Worm (Caenorhabditis elegans) whole organism, L3 larva: ENCODE results near the gene srh-275.

Experiments
- R02D3.7 ChIP-seq: fragments of 150-350 bp; optimal IDR thresholded peaks from 2 replicates; lab custom pipeline; 2014; ENCODE audit warnings: missing biosample characterization, missing genetic modification characterization
- ama-1 ChIP-seq: fragments of 150-350 bp; optimal IDR thresholded peaks from 2 replicates; lab custom pipeline; 2018
- ceh-28 ChIP-seq: fragments of 150-350 bp; optimal IDR thresholded peaks from 2 replicates; lab custom pipeline; 2014; ENCODE audit warnings: missing biosample characterization, missing genetic modification reagents, missing genetic modification characterization
- ceh-82 ChIP-seq: fragments of 150-350 bp; optimal IDR thresholded peaks from 2 replicates; lab custom pipeline; 2014; ENCODE audit warnings: missing biosample characterization, missing genetic modification characterization
- ceh-9 ChIP-seq: sonication (generic microtip); optimal IDR thresholded peaks from 2 replicates; lab custom pipeline; 2018; ENCODE audit warnings: missing biosample characterization, missing genetic modification characterization
- daf-12 ChIP-seq: fragments of 150-350 bp; optimal IDR thresholded peaks from 2 replicates; lab custom pipeline; 2014; ENCODE audit warnings: missing biosample characterization, missing genetic modification reagents, missing genetic modification characterization
- elt-1 ChIP-seq: fragments of 150-350 bp; optimal IDR thresholded peaks from 2 replicates; lab custom pipeline; 2014; ENCODE audit warnings: missing biosample characterization, missing genetic modification characterization
- elt-2 ChIP-seq: sonication (generic microtip); optimal IDR thresholded peaks from 2 replicates; lab custom pipeline; 2016; ENCODE audit warnings: missing genetic modification reagents, mild to moderate bottlenecking, missing genetic modification characterization, missing compliant biosample characterization
- eor-1 ChIP-seq, 2 experiments: fragments of 150-350 bp; optimal IDR thresholded peaks; 2 replicates each; lab custom pipeline; 2014 to 2018; ENCODE audit warnings: missing biosample characterization in 2 of 2, missing genetic modification characterization in 2 of 2
- fkh-10 ChIP-seq: sonication (generic microtip); optimal IDR thresholded peaks from 2 replicates; lab custom pipeline; 2017; ENCODE audit warnings: missing biosample characterization, missing genetic modification reagents, missing genetic modification characterization
- fkh-2 ChIP-seq: fragments of 150-350 bp; optimal IDR thresholded peaks from 2 replicates; lab custom pipeline; 2014; ENCODE audit warnings: missing biosample characterization, missing genetic modification reagents, missing genetic modification characterization
- hmg-11 ChIP-seq: sonication (generic microtip); optimal IDR thresholded peaks from 2 replicates; lab custom pipeline; 2016; ENCODE audit warnings: missing genetic modification characterization, missing compliant biosample characterization
- jun-1 ChIP-seq: fragments of 150-350 bp; optimal IDR thresholded peaks from 2 replicates; lab custom pipeline; 2014; ENCODE audit warnings: missing biosample characterization, missing genetic modification reagents, missing genetic modification characterization
- lsy-12 ChIP-seq: sonication (generic microtip); optimal IDR thresholded peaks from 2 replicates; lab custom pipeline; 2016; ENCODE audit warnings: mild to moderate bottlenecking, missing genetic modification characterization, missing compliant biosample characterization
- mdl-1 ChIP-seq: fragments of 150-350 bp; optimal IDR thresholded peaks from 2 replicates; lab custom pipeline; 2014; ENCODE audit warnings: missing biosample characterization, missing genetic modification characterization
- nfya-1 ChIP-seq: sonication (generic microtip); optimal IDR thresholded peaks from 2 replicates; lab custom pipeline; 2017; ENCODE audit warnings: missing genetic modification characterization, mild to moderate bottlenecking, missing compliant biosample characterization, antibody characterized with exemption, moderate library complexity; ENCODE audit not compliant: insufficient read depth
- nhr-11 ChIP-seq: fragments of 150-350 bp; optimal IDR thresholded peaks from 2 replicates; lab custom pipeline; 2014; ENCODE audit warnings: missing biosample characterization, missing genetic modification characterization
- nhr-12 ChIP-seq: fragments of 150-350 bp; optimal IDR thresholded peaks from 2 replicates; lab custom pipeline; 2014; ENCODE audit warnings: missing biosample characterization, missing genetic modification characterization
- nhr-23 ChIP-seq: fragments of 150-350 bp; optimal IDR thresholded peaks from 2 replicates; lab custom pipeline; 2014; ENCODE audit warnings: missing biosample characterization, missing genetic modification reagents, missing genetic modification characterization
- nhr-237 ChIP-seq: fragments of 150-350 bp; optimal IDR thresholded peaks from 2 replicates; lab custom pipeline; 2014; ENCODE audit warnings: missing biosample characterization, missing genetic modification characterization
- nhr-28 ChIP-seq: fragments of 150-350 bp; optimal IDR thresholded peaks from 2 replicates; lab custom pipeline; 2014; ENCODE audit warnings: missing biosample characterization, missing genetic modification characterization
- nhr-43 ChIP-seq: sonication (generic microtip); optimal IDR thresholded peaks from 2 replicates; lab custom pipeline; 2016; ENCODE audit warnings: mild to moderate bottlenecking, missing genetic modification characterization, missing compliant biosample characterization; ENCODE audit not compliant: poor library complexity, severe bottlenecking
- nhr-76 ChIP-seq: fragments of 150-350 bp; sonication (generic microtip); optimal IDR thresholded peaks from 5 replicates; lab custom pipeline; 2014; ENCODE audit warnings: missing biosample characterization, missing genetic modification characterization
- nhr-77 ChIP-seq: fragments of 150-350 bp; optimal IDR thresholded peaks from 2 replicates; lab custom pipeline; 2014; ENCODE audit warnings: missing biosample characterization, missing genetic modification characterization
- pha-4 ChIP-seq: fragments of 150-350 bp; optimal IDR thresholded peaks from 2 replicates; lab custom pipeline; 2014; ENCODE audit warnings: missing biosample characterization, missing genetic modification reagents, missing genetic modification characterization
- pqm-1 ChIP-seq: fragments of 150-350 bp; optimal IDR thresholded peaks from 2 replicates; lab custom pipeline; 2017; ENCODE audit warnings: missing biosample characterization, missing genetic modification characterization, inconsistent platforms
- sea-2 ChIP-seq: fragments of 150-350 bp; sonication (generic microtip); optimal IDR thresholded peaks from 4 replicates; lab custom pipeline; 2014; ENCODE audit warnings: missing biosample characterization, missing genetic modification reagents, missing genetic modification characterization
- skn-1 ChIP-seq: fragments of 150-350 bp; optimal IDR thresholded peaks from 2 replicates; lab custom pipeline; 2014; ENCODE audit warnings: missing biosample characterization, missing genetic modification characterization
- snpc-4 ChIP-seq: fragments of 150-350 bp; optimal IDR thresholded peaks from 2 replicates; lab custom pipeline; 2014; ENCODE audit warnings: missing biosample characterization, missing genetic modification characterization
- tbx-2 ChIP-seq: sonication (generic microtip); optimal IDR thresholded peaks from 2 replicates; lab custom pipeline; 2016; ENCODE audit warnings: mild to moderate bottlenecking, missing genetic modification characterization, missing compliant biosample characterization
- unc-62 ChIP-seq: fragments of 150-350 bp; sonication (generic microtip); optimal IDR thresholded peaks from 4 replicates; lab custom pipeline; 2014; ENCODE audit warnings: missing biosample characterization, missing genetic modification reagents, missing genetic modification characterization
- ztf-4 ChIP-seq: fragments of 150-350 bp; optimal IDR thresholded peaks from 2 replicates; lab custom pipeline; 2014; ENCODE audit warnings: missing biosample characterization, missing genetic modification characterization

srh-275 gene

ce11 chrV:7320909-7321308 is 31.9 kb upstream of the srh-275 start, which contains the start of gene lmd-4:
lmd-4 (minus strand) TSS chrV:7321009.
- TF ChIP-seq eor-1 (tag; optimal IDR thresholded peaks at IDR 0.05; lab: Kevin White, UChicago) (no peak), nhr-43 (tag; lab: Kevin White, UChicago) (no peak)

ce11 chrV:7321915-7322314 is 30.9 kb upstream of the srh-275 start, which contains the start of gene F10G2.10:
F10G2.10 (plus strand) TSS chrV:7322215.
- TF ChIP-seq elt-1 (tag; lab: Kevin White, UChicago) (no peak), pqm-1 (tag; lab: Kevin White, UChicago) (no peak), elt-2 (no peak), nhr-237 (tag; lab: Kevin White, UChicago) (no peak), skn-1 (tag; lab: Kevin White, UChicago) (no peak), snpc-4 (no peak), eor-1 (tag; optimal IDR thresholded peaks at IDR 0.05; lab: Kevin White, UChicago) (no peak)

ce11 chrV:7325285-7325684 is 27.5 kb upstream of the srh-275 start, which contains the start of gene srx-92:
srx-92 (minus strand) TSS chrV:7325385.
- TF ChIP-seq hmg-11 (tag; lab: Kevin White, UChicago) (no peak), ama-1 (lab: Kevin White, UChicago) (no peak), nfya-1 (tag; lab: Kevin White, UChicago) (no peak), daf-12 (no peak), nhr-237 (tag; lab: Kevin White, UChicago) (no peak), eor-1 (tag; optimal IDR thresholded peaks at IDR 0.05; lab: Kevin White, UChicago) (no peak), nhr-11 (tag; lab: Kevin White, UChicago) (no peak), sea-2 (GFP tag; lab: Kevin White, UChicago) (no peak), nhr-23 (tag; lab: Kevin White, UChicago) (no peak), skn-1 (tag; lab: Kevin White, UChicago) (no peak), tbx-2 (tag; lab: Kevin White, UChicago) (no peak), unc-62 (no peak), ceh-9 (no peak), ztf-4 (tag; lab: Kevin White, UChicago) (no peak)

ce11 chrV:7326928-7327327 is 25.9 kb upstream of the srh-275 start, which contains the start of gene F10G2.4:
F10G2.4 (plus strand) TSS chrV:7327228.
- TF ChIP-seq lsy-12 (tag; lab: Kevin White, UChicago) (no peak), R02D3.7 (tag; lab: Kevin White, UChicago) (no peak), pha-4 (tag; lab: Kevin White, UChicago) (no peak), skn-1 (tag; lab: Kevin White, UChicago) (no peak), jun-1 (tag; lab: Kevin White, UChicago) (no peak), hmg-11 (tag; lab: Kevin White, UChicago) (no peak), ztf-4 (tag; lab: Kevin White, UChicago) (no peak), nhr-23 (tag; lab: Kevin White, UChicago) (no peak), ceh-28 (tag; lab: Kevin White, UChicago) (no peak), nhr-76 (tag; lab: Kevin White, UChicago) (no peak), fkh-10 (GFP tag; lab: Kevin White, UChicago) (no peak), nhr-12 (tag; lab: Kevin White, UChicago) (no peak), elt-1 (tag; lab: Kevin White, UChicago) (no peak), snpc-4 (no peak), unc-62 (no peak), ceh-82 (tag; lab: Kevin White, UChicago) (no peak), ama-1 (lab: Kevin White, UChicago) (no peak), mdl-1 (tag; lab: Kevin White, UChicago) (no peak), nhr-77 (tag; lab: Kevin White, UChicago) (no peak), fkh-2 (no peak)

ce11 chrV:7328092-7328491 is 24.7 kb upstream of the srh-275 start, which contains the start of gene clec-7:
clec-7 (plus strand) TSS chrV:7328392.
- TF ChIP-seq elt-2: peak; percentile 2
- TF ChIP-seq R02D3.7 (tag; lab: Kevin White, UChicago): no peak
- TF ChIP-seq nhr-28 (tag; lab: Kevin White, UChicago): no peak
